Worm (Caenorhabditis elegans): Measurements from ENCODE around the gene osta-1.

osta-1 gene

ce11 chrII:57370-57769 is 50.9 kb downstream of the osta-1 start, which contains the start of gene ascc-1:
Gene ascc-1 (plus strand): TSS chrII:57670.
- TF ChIP-seq snpc-4 (tag; optimal IDR thresholded peaks at IDR 0.05) (no peak), ham-2 (GFP tag; optimal IDR thresholded peaks at IDR 0.05) (no peak), nhr-237 (tag; optimal IDR thresholded peaks at IDR 0.05) (no peak), tbx-8 (GFP tag; optimal IDR thresholded peaks at IDR 0.05) (no peak), sem-2 (GFP tag; optimal IDR thresholded peaks at IDR 0.05) (no peak), cnd-1 (tag; optimal IDR thresholded peaks at IDR 0.05) (no peak), bed-3 (GFP tag; optimal IDR thresholded peaks at IDR 0.05) (no peak), unc-62 (GFP tag; optimal IDR thresholded peaks at IDR 0.05) (no peak), elt-1 (tag; optimal IDR thresholded peaks at IDR 0.05; ENCODE audit: borderline replicate concordance, insufficient read depth) (no peak), nhr-2 (tag; optimal IDR thresholded peaks at IDR 0.05) (no peak), unc-120 (tag; optimal IDR thresholded peaks at IDR 0.05; ENCODE audit: poor library complexity, severe bottlenecking) (no peak), flh-1 (GFP tag; optimal IDR thresholded peaks at IDR 0.05) (no peak)

DNA sequence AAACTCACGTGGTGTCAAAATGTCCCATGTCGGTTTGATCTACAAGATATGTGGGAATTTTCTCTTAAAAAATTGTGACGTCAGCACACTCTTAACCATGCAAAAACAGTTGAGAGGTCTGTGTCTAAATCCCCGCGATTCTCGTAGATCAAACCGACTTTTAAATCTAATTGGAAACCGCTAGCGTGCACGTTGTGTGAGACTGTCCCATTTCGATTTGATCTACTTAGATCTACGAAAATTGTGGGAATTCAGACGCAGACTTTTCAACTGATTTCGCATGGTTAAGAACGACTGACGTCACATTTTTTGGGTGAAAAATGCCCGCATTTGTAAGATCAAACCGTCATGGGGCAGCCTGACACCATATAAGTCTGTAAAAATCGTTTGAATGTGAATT is 51.4 kb downstream of the osta-1 start:
- TF ChIP-seq tbx-8 (GFP tag; optimal IDR thresholded peaks at IDR 0.05) (no peak), bed-3 (GFP tag; optimal IDR thresholded peaks at IDR 0.05) (no peak), ham-2 (GFP tag; optimal IDR thresholded peaks at IDR 0.05) (no peak), cnd-1 (tag; optimal IDR thresholded peaks at IDR 0.05) (no peak), elt-3 (tag; optimal IDR thresholded peaks at IDR 0.05) (no peak), mab-5 (tag; optimal IDR thresholded peaks at IDR 0.05) (no peak), nhr-28 (tag; optimal IDR thresholded peaks at IDR 0.05) (no peak), nhr-76 (tag; optimal IDR thresholded peaks at IDR 0.05) (no peak), flh-1 (GFP tag; optimal IDR thresholded peaks at IDR 0.05) (no peak), mls-2 (tag; optimal IDR thresholded peaks at IDR 0.05) (no peak), ztf-11 (tag; optimal IDR thresholded peaks at IDR 0.05) (no peak), blmp-1 (tag; optimal IDR thresholded peaks at IDR 0.05) (no peak), lin-13 (tag; optimal IDR thresholded peaks at IDR 0.05) (no peak), ceh-43 (GFP tag; optimal IDR thresholded peaks at IDR 0.05) (no peak), drap-1 (GFP tag; optimal IDR thresholded peaks at IDR 0.05) (no peak), nhr-237 (tag; optimal IDR thresholded peaks at IDR 0.05) (no peak), elt-1 (tag; optimal IDR thresholded peaks at IDR 0.05; ENCODE audit: borderline replicate concordance, insufficient read depth) (no peak), unc-39 (tag; optimal IDR thresholded peaks at IDR 0.05) (no peak), ceh-83 (GFP tag; optimal IDR thresholded peaks at IDR 0.05) (no peak), mep-1 (tag; optimal IDR thresholded peaks at IDR 0.05) (no peak)

All from whole organism, mixed stage, embryonic.